Fruit fly (Drosophila melanogaster): ENCODE data around the gene CG1146.
A peak's percentile ranks its signal among the peaks of the same experiment; 100 is the strongest.

CG1146 gene

DNA sequence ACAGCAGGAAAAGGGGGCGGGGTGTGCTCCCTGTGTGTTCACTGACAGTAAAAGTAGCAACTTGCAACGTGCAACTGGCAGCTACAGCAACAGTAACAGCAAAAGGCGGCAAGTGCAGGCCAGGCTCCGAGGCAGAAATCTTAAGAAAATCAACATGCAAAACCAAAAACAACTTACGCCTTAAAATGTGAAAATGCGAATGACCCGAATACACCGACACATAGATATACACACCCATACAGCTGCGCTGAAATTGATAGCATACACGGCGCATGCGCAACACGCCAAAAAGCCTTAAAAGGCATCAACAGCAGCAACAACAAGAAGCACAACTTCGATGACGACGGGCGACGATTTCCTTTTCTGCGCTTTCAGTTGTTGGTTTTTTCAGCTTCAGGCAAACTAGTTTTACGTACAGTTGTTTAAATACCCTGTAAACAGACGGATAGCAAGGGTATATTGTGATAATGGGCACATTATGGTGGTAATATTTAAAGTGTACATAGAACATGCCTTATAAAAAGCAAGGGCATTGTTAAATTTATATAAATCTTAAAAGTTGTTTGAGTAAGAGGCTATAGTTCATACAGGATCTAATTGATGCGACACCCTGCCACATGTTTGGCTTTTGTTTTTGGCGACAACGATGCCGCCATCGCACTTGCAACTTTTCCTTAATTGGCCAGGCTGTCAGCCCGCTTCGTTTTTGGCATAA lies 16.1 kb upstream of the CG1146 start:
- no peak for TF ChIP-seq CG11247 (GFP tag; IDR thresholded peaks at IDR 0.05)
- peak; percentile 29 for TF ChIP-seq esg (GFP tag; conservative IDR thresholded peaks at IDR 0.05)
- no peak for TF ChIP-seq jing (GFP tag; optimal IDR thresholded peaks at IDR 0.05)
- no peak for TF ChIP-seq cato (GFP tag; optimal IDR thresholded peaks at IDR 0.05; ENCODE audit: borderline replicate concordance)
- peak; percentile 52; the same call in 1 of the 3 replicates for TF ChIP-seq ken (GFP tag; IDR thresholded peaks at IDR 0.05)
- TF ChIP-seq klu (GFP tag; IDR thresholded peaks at IDR 0.05): peak; percentile 10; the same call in 1 of the 2 replicates
- no peak for TF ChIP-seq gce (GFP tag; IDR thresholded peaks at IDR 0.05)
- TF ChIP-seq wdn (GFP tag; IDR thresholded peaks at IDR 0.05): no peak
- no peak for TF ChIP-seq tin (GFP tag; optimal IDR thresholded peaks at IDR 0.05)
- no peak for TF ChIP-seq CG2116 (GFP tag; optimal IDR thresholded peaks at IDR 0.05)
- no peak for TF ChIP-seq stwl (tag; optimal IDR thresholded peaks at IDR 0.05)
- TF ChIP-seq Nf-YB (GFP tag; optimal IDR thresholded peaks at IDR 0.05): no peak
- no peak for TF ChIP-seq Myb (GFP tag; optimal IDR thresholded peaks at IDR 0.05)
- TF ChIP-seq slbo (GFP tag; IDR thresholded peaks at IDR 0.05): 0 out of 2 replicates have a peak, but pooled peaks have one; percentile 14
- peak; percentile 8 for TF ChIP-seq nmo (GFP tag; optimal IDR thresholded peaks at IDR 0.05)
- TF ChIP-seq Ets65A (GFP tag): peak; percentile 79
- TF ChIP-seq CG12155 (GFP tag; optimal IDR thresholded peaks at IDR 0.05): no peak
- no peak for TF ChIP-seq YL-1 (GFP tag; optimal IDR thresholded peaks at IDR 0.05)
- TF ChIP-seq Trl (optimal IDR thresholded peaks at IDR 0.05): no peak
- TF ChIP-seq Trl (GFP tag; optimal IDR thresholded peaks at IDR 0.05): no peak
- no peak for TF ChIP-seq luna (GFP tag; optimal IDR thresholded peaks at IDR 0.05)
- TF ChIP-seq CG8388 (GFP tag; optimal IDR thresholded peaks at IDR 0.05): peak; percentile 30
- peak; percentile 95 for TF ChIP-seq Drgx (GFP tag; IDR thresholded peaks at IDR 0.05)
- TF ChIP-seq salm (tag; optimal IDR thresholded peaks at IDR 0.05): no peak
- TF ChIP-seq ap (GFP tag; IDR thresholded peaks at IDR 0.05): 0 out of 2 replicates have a peak, but pooled peaks have one; percentile 31
- TF ChIP-seq kah (GFP tag; optimal IDR thresholded peaks at IDR 0.05): no peak
- no peak for TF ChIP-seq CG17912 (GFP tag; optimal IDR thresholded peaks at IDR 0.05)
- TF ChIP-seq CG30020 (tag; optimal IDR thresholded peaks at IDR 0.05): no peak
- peak; percentile 77 for TF ChIP-seq Med (GFP tag)
- no peak for TF ChIP-seq NC2β (GFP tag; optimal IDR thresholded peaks at IDR 0.05)
- TF ChIP-seq bab2 (GFP tag; optimal IDR thresholded peaks at IDR 0.05): peak; percentile 0
- TF ChIP-seq CG10654 (GFP tag; optimal IDR thresholded peaks at IDR 0.05): no peak
- no peak for TF ChIP-seq H2.0 (GFP tag; IDR thresholded peaks at IDR 0.05)
- no peak for TF ChIP-seq crol (GFP tag; IDR thresholded peaks at IDR 0.05)
- TF ChIP-seq ab (GFP tag; optimal IDR thresholded peaks at IDR 0.05): no peak
- TF ChIP-seq Fer3 (tag; optimal IDR thresholded peaks at IDR 0.05): no peak
- TF ChIP-seq CG2120 (GFP tag; optimal IDR thresholded peaks at IDR 0.05): no peak
- TF ChIP-seq CG10366 (GFP tag; IDR thresholded peaks at IDR 0.05): peak; percentile 26; the same call in 1 of the 2 replicates
- TF ChIP-seq Atf-2 (GFP tag; optimal IDR thresholded peaks at IDR 0.05): no peak
- no peak for TF ChIP-seq HmgZ (tag; optimal IDR thresholded peaks at IDR 0.05)
- no peak for TF ChIP-seq exex (tag; optimal IDR thresholded peaks at IDR 0.05)
- no peak for TF ChIP-seq tna (GFP tag; IDR thresholded peaks at IDR 0.05; ENCODE audit: partially characterized antibody)
- TF ChIP-seq CHES-1-like (GFP tag; optimal IDR thresholded peaks at IDR 0.05): no peak
- TF ChIP-seq HLHmδ (GFP tag; optimal IDR thresholded peaks at IDR 0.05): no peak
- TF ChIP-seq pan (optimal IDR thresholded peaks at IDR 0.05): no peak
- peak in 1 of 2 experiments; percentile 32 for TF ChIP-seq pan (GFP tag; optimal IDR thresholded peaks at IDR 0.05 in 1 of 2, IDR thresholded peaks at IDR 0.05 in 1 of 2)
- TF ChIP-seq CG15269 (tag; optimal IDR thresholded peaks at IDR 0.05): no peak
- no peak for TF ChIP-seq emc (GFP tag; optimal IDR thresholded peaks at IDR 0.05)
- TF ChIP-seq MTF-1 (GFP tag; optimal IDR thresholded peaks at IDR 0.05; ENCODE audit: borderline replicate concordance): no peak
- no peak for TF ChIP-seq Mrtf (GFP tag; IDR thresholded peaks at IDR 0.05)
- TF ChIP-seq sug (tag; optimal IDR thresholded peaks at IDR 0.05): no peak
